Worm (Caenorhabditis elegans): ENCODE measurements around the gene srh-141.

srh-141 gene

ce11 chrV:16399388-16399787 lies 44.3 kb upstream of the srh-141 start, which contains the start of gene sre-36:
sre-36 (plus strand) TSS chrV:16399688.
- TF ChIP-seq xnd-1 (tag; optimal IDR thresholded peaks at IDR 0.05) = no peak
- no peak for TF ChIP-seq tbx-9 (tag; optimal IDR thresholded peaks at IDR 0.05; ENCODE audit: borderline replicate concordance)
- no peak for TF ChIP-seq rec-8 (tag; optimal IDR thresholded peaks at IDR 0.05)
- no peak for TF ChIP-seq hmg-1.2 (GFP tag; IDR thresholded peaks at IDR 0.05)
- no peak for TF ChIP-seq egrh-3 (GFP tag; IDR thresholded peaks at IDR 0.05)
- no peak for TF ChIP-seq nfyb-1 (GFP tag; IDR thresholded peaks at IDR 0.05)
- TF ChIP-seq nhr-27 (tag; optimal IDR thresholded peaks at IDR 0.05) = no peak
- no peak for TF ChIP-seq F22D6.2 (tag; optimal IDR thresholded peaks at IDR 0.05)
- TF ChIP-seq lin-26 (GFP tag; IDR thresholded peaks at IDR 0.05) = no peak
- no peak for TF ChIP-seq F33H1.4 (GFP tag; IDR thresholded peaks at IDR 0.05)
- TF ChIP-seq cebp-2 (GFP tag; IDR thresholded peaks at IDR 0.05) = no peak

- TF ChIP-seq F22D6.2 (tag; optimal IDR thresholded peaks at IDR 0.05) (peak; percentile 36), B0261.1 (tag; optimal IDR thresholded peaks at IDR 0.05) (peak; percentile 15), egl-18 (GFP tag; IDR thresholded peaks at IDR 0.05) (no peak), B0035.1 (tag; optimal IDR thresholded peaks at IDR 0.05) (no peak), K11D2.4 (GFP tag; IDR thresholded peaks at IDR 0.05) (0 out of 2 replicates have a peak, but pooled peaks have one; percentile 37), somi-1 (GFP tag; optimal IDR thresholded peaks at IDR 0.05) (peak; percentile 2), nhr-80 (tag; optimal IDR thresholded peaks at IDR 0.05) (no peak), let-607 (tag; optimal IDR thresholded peaks at IDR 0.05) (peak in 1 of 2 experiments; percentile 46), F10E7.11 (tag; optimal IDR thresholded peaks at IDR 0.05) (no peak), unc-130 (GFP tag; optimal IDR thresholded peaks at IDR 0.05) (peak; percentile 53), atf-7 (tag; optimal IDR thresholded peaks at IDR 0.05) (no peak), ets-4 (GFP tag; optimal IDR thresholded peaks at IDR 0.05) (no peak), ceh-58 (GFP tag; IDR thresholded peaks at IDR 0.05) (no peak), Y95B8A.8 (GFP tag; IDR thresholded peaks at IDR 0.05) (no peak), K12H6.12 (tag; optimal IDR thresholded peaks at IDR 0.05) (peak; percentile 42), B0336.3 (GFP tag; IDR thresholded peaks at IDR 0.05) (0 out of 2 replicates have a peak, but pooled peaks have one; percentile 29), aptf-2 (GFP tag; conservative IDR thresholded peaks at IDR 0.05) (peak; percentile 72; the same call in 1 of the 2 replicates), snpc-3.4 (tag; optimal IDR thresholded peaks at IDR 0.05) (peak; percentile 31), attf-6 (GFP tag; IDR thresholded peaks at IDR 0.05) (peak; percentile 76), akir-1 (GFP tag; optimal IDR thresholded peaks at IDR 0.05) (peak; percentile 61), mcd-1 (GFP tag; IDR thresholded peaks at IDR 0.05) (peak; percentile 86), snpc-1.1 (tag; optimal IDR thresholded peaks at IDR 0.05; ENCODE audit: insufficient read depth) (no peak), nfya-1 (tag; optimal IDR thresholded peaks at IDR 0.05; ENCODE audit: borderline replicate concordance, insufficient read depth) (no peak), ekl-4 (GFP tag; IDR thresholded peaks at IDR 0.05) (no peak), hmg-20 (GFP tag; IDR thresholded peaks at IDR 0.05) (peak; percentile 62; the same call in 1 of the 2 replicates), C06A6.2 (GFP tag; conservative IDR thresholded peaks at IDR 0.05) (no peak; the same call in 1 of the 2 replicates), bed-2 (GFP tag; IDR thresholded peaks at IDR 0.05) (peak; percentile 89), lag-1 (GFP tag; IDR thresholded peaks at IDR 0.05) (no peak), repo-1 (tag; optimal IDR thresholded peaks at IDR 0.05) (no peak), ztf-25 (GFP tag; IDR thresholded peaks at IDR 0.05) (no peak), ztf-26 (tag; optimal IDR thresholded peaks at IDR 0.05) (peak; percentile 2), hlh-12 (tag; optimal IDR thresholded peaks at IDR 0.05) (no peak), F33H1.4 (GFP tag; IDR thresholded peaks at IDR 0.05) (peak; percentile 51), tlf-1 (GFP tag; optimal IDR thresholded peaks at IDR 0.05) (no peak), nhr-179 (tag; optimal IDR thresholded peaks at IDR 0.05) (no peak), ccch-3 (GFP tag; optimal IDR thresholded peaks at IDR 0.05) (no peak), ama-1 (optimal IDR thresholded peaks at IDR 0.05) (no peak), ama-1 (GFP tag; optimal IDR thresholded peaks at IDR 0.05) (no peak), mxl-1 (tag; optimal IDR thresholded peaks at IDR 0.05) (no peak), xnd-1 (tag; optimal IDR thresholded peaks at IDR 0.05) (peak; percentile 6)
Observed at ce11 chrV:16401519-16401918, 42.2 kb upstream of the srh-141 start, which contains the start of gene F13A7.14. F13A7.14 (plus strand) TSS chrV:16401891.

Data from whole organism, young adult.